Worm (Caenorhabditis elegans) whole organism, L1 larva: Measurements from ENCODE around the gene mig-10.

Experiments
- C34B4.2 ChIP-seq: sonication (generic microtip); optimal IDR thresholded peaks from 2 replicates; lab custom pipeline; 2017; ENCODE audit warnings: mild to moderate bottlenecking, missing genetic modification characterization, missing compliant biosample characterization
- Y116A8C.19 ChIP-seq: sonication (generic microtip); optimal IDR thresholded peaks from 2 replicates; lab custom pipeline; 2016; ENCODE audit warnings: missing compliant biosample characterization, missing genetic modification characterization, borderline replicate concordance
- ama-1 ChIP-seq: fragments of 150-350 bp; optimal IDR thresholded peaks from 2 replicates; lab custom pipeline; 2014
- blmp-1 ChIP-seq: fragments of 150-350 bp; optimal IDR thresholded peaks from 2 replicates; lab custom pipeline; 2014; ENCODE audit warnings: missing biosample characterization, missing genetic modification characterization
- ceh-63 ChIP-seq: fragments of 200-800 bp; sonication (Bioruptor generic); optimal IDR thresholded peaks from 2 replicates; lab custom pipeline; 2018; ENCODE audit warnings: mild to moderate bottlenecking, missing genetic modification characterization, missing compliant biosample characterization
- ceh-8 ChIP-seq: fragments of 200-800 bp; sonication (Bioruptor generic); optimal IDR thresholded peaks from 2 replicates; lab custom pipeline; 2018; ENCODE audit warnings: mild to moderate bottlenecking, missing genetic modification characterization, moderate library complexity, missing compliant biosample characterization
- ces-1 ChIP-seq: fragments of 150-350 bp; optimal IDR thresholded peaks from 2 replicates; lab custom pipeline; 2014; ENCODE audit warnings: missing biosample characterization, missing genetic modification reagents, missing genetic modification characterization
- dpl-1 ChIP-seq, 3 experiments: fragments of 150-350 bp in 2 of 3; sonication (generic microtip) in 1 of 3; optimal IDR thresholded peaks; 2 replicates each; lab custom pipeline; 2014 to 2017; ENCODE audit warnings: missing biosample characterization in 3 of 3, missing genetic modification characterization in 3 of 3, missing genetic modification reagents in 3 of 3
- efl-1 ChIP-seq, 4 experiments: fragments of 150-350 bp; optimal IDR thresholded peaks in 3 of 4; peaks in 1 of 4; 1 replicate in 1 of 4; 2 replicates in 3 of 4; lab custom pipeline; 2014; ENCODE audit warnings: missing biosample characterization in 2 of 4, missing genetic modification characterization in 2 of 4, missing genetic modification reagents in 2 of 4
- elt-2 ChIP-seq: sonication (generic microtip); optimal IDR thresholded peaks from 2 replicates; lab custom pipeline; 2016; ENCODE audit warnings: missing genetic modification characterization, mild to moderate bottlenecking, inconsistent platforms, missing compliant biosample characterization, missing genetic modification reagents
- elt-3 ChIP-seq, 6 experiments: fragments of 150-350 bp in 1 of 6; sonication (generic microtip); optimal IDR thresholded peaks; 2 replicates each; lab custom pipeline; 2017 to 2018; ENCODE audit warnings: missing biosample characterization in 6 of 6, missing genetic modification characterization in 6 of 6, inconsistent platforms in 1 of 6
- fkh-8 ChIP-seq: sonication (generic microtip); optimal IDR thresholded peaks from 2 replicates; lab custom pipeline; 2016; ENCODE audit warnings: mild to moderate bottlenecking, missing genetic modification characterization, missing compliant biosample characterization
- grh-1 ChIP-seq: fragments of 200-800 bp; sonication (Bioruptor generic); IDR thresholded peaks from 2 replicates; pipeline ENCODE4 v1.3.6; 2022; ENCODE audit warnings: missing genetic modification reagents, missing genetic modification characterization, missing compliant biosample characterization
- hlh-17 ChIP-seq: fragments of 200-800 bp; sonication (Bioruptor generic); optimal IDR thresholded peaks from 2 replicates; lab custom pipeline; 2018; ENCODE audit warnings: missing genetic modification characterization, mild to moderate bottlenecking, missing compliant biosample characterization, moderate library complexity, borderline replicate concordance
- hlh-4 ChIP-seq: sonication (generic microtip); optimal IDR thresholded peaks from 2 replicates; lab custom pipeline; 2016; ENCODE audit warnings: mild to moderate bottlenecking, missing genetic modification characterization, missing compliant biosample characterization
- lin-13 ChIP-seq: fragments of 150-350 bp; optimal IDR thresholded peaks from 2 replicates; lab custom pipeline; 2014; ENCODE audit warnings: missing biosample characterization, missing genetic modification reagents, missing genetic modification characterization
- lin-14 ChIP-seq: fragments of 200-800 bp; sonication (Bioruptor generic); optimal IDR thresholded peaks from 2 replicates; lab custom pipeline; 2018; ENCODE audit warnings: mild to moderate bottlenecking, missing genetic modification characterization, moderate library complexity, missing compliant biosample characterization
- lin-35 ChIP-seq, 2 experiments: fragments of 150-350 bp; optimal IDR thresholded peaks; 2 replicates each; lab custom pipeline; 2014; ENCODE audit warnings: missing biosample characterization in 2 of 2, missing genetic modification characterization in 2 of 2, missing genetic modification reagents in 2 of 2
- lir-3 ChIP-seq: sonication (generic microtip); optimal IDR thresholded peaks from 2 replicates; lab custom pipeline; 2016; ENCODE audit warnings: mild to moderate bottlenecking, missing genetic modification characterization, moderate library complexity, missing compliant biosample characterization; ENCODE audit not compliant: poor library complexity
- lsy-2 ChIP-seq, 2 experiments: fragments of 150-350 bp; optimal IDR thresholded peaks; 2 replicates each; lab custom pipeline; 2014; ENCODE audit warnings: missing biosample characterization in 2 of 2, missing genetic modification characterization in 2 of 2
- mab-9 ChIP-seq: fragments of 200-800 bp; sonication (Bioruptor generic); IDR thresholded peaks from 2 replicates; pipeline ENCODE4 v1.3.6; 2022; ENCODE audit warnings: missing genetic modification reagents, missing genetic modification characterization, missing compliant biosample characterization
- mdl-1 ChIP-seq, 2 experiments: fragments of 150-350 bp; optimal IDR thresholded peaks; 2 replicates each; lab custom pipeline; 2014 to 2017; ENCODE audit warnings: missing biosample characterization in 2 of 2, missing genetic modification characterization in 2 of 2, inconsistent platforms in 1 of 2
- mef-2 ChIP-seq: fragments of 150-350 bp; optimal IDR thresholded peaks from 2 replicates; lab custom pipeline; 2014; ENCODE audit warnings: missing biosample characterization, missing genetic modification characterization
- nhr-12 ChIP-seq: sonication (generic microtip); optimal IDR thresholded peaks from 2 replicates; lab custom pipeline; 2017; ENCODE audit warnings: missing biosample characterization, missing genetic modification characterization
- nhr-20 ChIP-seq: sonication (generic microtip); optimal IDR thresholded peaks from 2 replicates; lab custom pipeline; 2016; ENCODE audit warnings: mild to moderate bottlenecking, missing genetic modification characterization, missing compliant biosample characterization
- nhr-28 ChIP-seq: fragments of 150-350 bp; optimal IDR thresholded peaks from 2 replicates; lab custom pipeline; 2014; ENCODE audit warnings: missing biosample characterization, missing genetic modification characterization
- nhr-77 ChIP-seq: fragments of 150-350 bp; optimal IDR thresholded peaks from 2 replicates; lab custom pipeline; 2014; ENCODE audit warnings: missing biosample characterization, missing genetic modification characterization
- rnt-1 ChIP-seq: sonication (generic microtip); optimal IDR thresholded peaks from 2 replicates; lab custom pipeline; 2016; ENCODE audit warnings: mild to moderate bottlenecking, missing genetic modification characterization, moderate library complexity, missing compliant biosample characterization
- snpc-4 ChIP-seq: fragments of 150-350 bp; optimal IDR thresholded peaks from 2 replicates; lab custom pipeline; 2014; ENCODE audit warnings: missing biosample characterization, missing genetic modification characterization
- snu-23 ChIP-seq: sonication (generic microtip); optimal IDR thresholded peaks from 2 replicates; lab custom pipeline; 2016; ENCODE audit warnings: missing genetic modification characterization, missing compliant biosample characterization
- sptf-1 ChIP-seq: fragments of 150-350 bp; optimal IDR thresholded peaks from 2 replicates; lab custom pipeline; 2014; ENCODE audit warnings: missing biosample characterization, missing genetic modification characterization
- swsn-7 ChIP-seq: sonication (generic microtip); optimal IDR thresholded peaks from 2 replicates; lab custom pipeline; 2016; ENCODE audit warnings: missing genetic modification characterization, missing compliant biosample characterization
- unc-130 ChIP-seq: fragments of 150-350 bp; optimal IDR thresholded peaks from 2 replicates; lab custom pipeline; 2017; ENCODE audit warnings: missing biosample characterization, missing genetic modification characterization, inconsistent platforms
- xbp-1 ChIP-seq: sonication (generic microtip); optimal IDR thresholded peaks from 2 replicates; lab custom pipeline; 2016; ENCODE audit warnings: missing genetic modification characterization, missing compliant biosample characterization
- ztf-11 ChIP-seq, 2 experiments: sonication (generic microtip); optimal IDR thresholded peaks; 2 replicates each; lab custom pipeline; 2016 to 2017; ENCODE audit warnings: missing genetic modification characterization in 2 of 2, missing biosample characterization in 1 of 2, missing compliant biosample characterization in 1 of 2
- ztf-4 ChIP-seq: fragments of 150-350 bp; optimal IDR thresholded peaks from 2 replicates; lab custom pipeline; 2014; ENCODE audit warnings: missing biosample characterization, missing genetic modification characterization

mig-10 gene

ce11 chrIII:8254938-8255337 lies 24.0 kb upstream of the mig-10 start, which contains the start of gene F09G8.5:
F09G8.5 (plus strand) TSS chrIII:8254975.
- TF ChIP-seq ama-1 (lab: Kevin White, UChicago) = no peak
- TF ChIP-seq lin-14 (GFP tag; lab: Kevin White, UChicago) = peak; percentile 54
- TF ChIP-seq, all 84 proteins: peak for 1

- TF ChIP-seq nhr-28 (no peak), lin-14 (GFP tag; lab: Kevin White, UChicago) (no peak), hlh-17 (GFP tag; lab: Kevin White, UChicago) (no peak), hlh-4 (no peak), ceh-63 (GFP tag; lab: Kevin White, UChicago) (no peak), snpc-4 (tag; lab: Kevin White, UChicago) (no peak), ces-1 (GFP tag; lab: Kevin White, UChicago) (no peak), dpl-1 (GFP tag; optimal IDR thresholded peaks at IDR 0.05; lab: Kevin White, UChicago) (no peak), mdl-1 (tag; optimal IDR thresholded peaks at IDR 0.05; lab: Kevin White, UChicago) (no peak), unc-130 (tag; lab: Kevin White, UChicago) (no peak)
These were observed 20.9 kb upstream of the mig-10 start, which contains the start of gene ncr-2 for ce11 chrIII:8258045-8258444. ncr-2 (plus strand) TSS chrIII:8258345.

- TF ChIP-seq hlh-17 (GFP tag; lab: Kevin White, UChicago) (no peak), ztf-11 (tag; optimal IDR thresholded peaks at IDR 0.05; lab: Kevin White, UChicago) (no peak), nhr-12 (tag; lab: Kevin White, UChicago) (no peak), nhr-28 (no peak), sptf-1 (no peak), fkh-8 (tag; lab: Kevin White, UChicago) (no peak), ceh-8 (GFP tag; lab: Kevin White, UChicago) (peak; percentile 33), snpc-4 (tag; lab: Kevin White, UChicago) (no peak)
These were observed 16.3 kb upstream of the mig-10 start for ce11 chrIII:8262599-8262998.

ce11 chrIII:8263377-8263776 lies 15.5 kb upstream of the mig-10 start, which contains the start of gene col-91:
col-91 (minus strand) TSS chrIII:8263664.
- TF ChIP-seq elt-3 (tag; optimal IDR thresholded peaks at IDR 0.05; lab: Kevin White, UChicago) (peak in 3 of 6 experiments; percentile 3 to 42 (median 36)), ztf-4 (no peak), mab-9 (GFP tag; lab: Robert Waterston, UW) (no peak), C34B4.2 (no peak), nhr-77 (tag; lab: Kevin White, UChicago) (no peak), lin-14 (GFP tag; lab: Kevin White, UChicago) (peak; percentile 40)

ce11 chrIII:8265753-8266152 lies 13.1 kb upstream of the mig-10 start, which contains the start of gene mrps-9:
mrps-9 (plus strand) TSS chrIII:8266062.
- TF ChIP-seq lir-3 (tag; lab: Kevin White, UChicago) = peak; percentile 30
- peak; percentile 11 to 64 (median 37) for TF ChIP-seq dpl-1 (GFP tag; optimal IDR thresholded peaks at IDR 0.05; lab: Kevin White, UChicago)
- TF ChIP-seq grh-1 = no peak
- peak; percentile 9 for TF ChIP-seq xbp-1
- TF ChIP-seq blmp-1 (tag; lab: Kevin White, UChicago) = peak; percentile 78
- TF ChIP-seq rnt-1 (tag; lab: Kevin White, UChicago) = peak; percentile 26
- TF ChIP-seq snu-23 (GFP tag; lab: Kevin White, UChicago) = peak; percentile 30
- TF ChIP-seq lin-14 (GFP tag; lab: Kevin White, UChicago) = peak; percentile 38
- no peak for TF ChIP-seq lin-13 (GFP tag; lab: Kevin White, UChicago)
- TF ChIP-seq swsn-7 (tag; lab: Kevin White, UChicago) = peak; percentile 15
- TF ChIP-seq lin-35 (GFP tag; optimal IDR thresholded peaks at IDR 0.05; lab: Kevin White, UChicago) = peak; percentile 27 to 41
- TF ChIP-seq elt-2 (tag; lab: Kevin White, UChicago) = no peak
- TF ChIP-seq mef-2 (tag; lab: Kevin White, UChicago) = no peak
- TF ChIP-seq mdl-1 (tag; optimal IDR thresholded peaks at IDR 0.05; lab: Kevin White, UChicago) = no peak
- peak in 1 of 2 experiments; percentile 60 for TF ChIP-seq lsy-2 (tag; optimal IDR thresholded peaks at IDR 0.05; lab: Kevin White, UChicago)
- no peak for TF ChIP-seq Y116A8C.19
- TF ChIP-seq efl-1 (optimal IDR thresholded peaks at IDR 0.05; lab: Kevin White, UChicago) = peak; percentile 30 to 36
- peak; percentile 31 to 92 for TF ChIP-seq efl-1 (GFP tag; optimal IDR thresholded peaks at IDR 0.05 in 1 of 2; lab: Kevin White, UChicago)
- peak; percentile 0 for TF ChIP-seq nhr-20 (tag; lab: Kevin White, UChicago)
